Fruit fly (Drosophila melanogaster) whole organism, embryonic: ENCODE results near the gene CG17121.

ENCODE experiments used
- Awh ChIP-seq: fragments of 200-800 bp; sonication (Bioruptor generic); IDR thresholded peaks from 2 replicates; pipeline ENCODE4, ENCODE4 v1.3.6; 2022; ENCODE audit warnings: missing biosample characterization, missing genetic modification characterization
- CG10543 ChIP-seq: fragments of 200-800 bp; sonication (Bioruptor generic); optimal IDR thresholded peaks from 3 replicates; lab custom pipeline; 2017; ENCODE audit warnings: missing biosample characterization, mild to moderate bottlenecking, missing genetic modification characterization, moderate library complexity
- CG11456 ChIP-seq: fragments of 200-800 bp; sonication (Bioruptor generic); IDR thresholded peaks from 3 replicates; pipeline ENCODE4 v1.3.6; 2022; ENCODE audit warnings: missing biosample characterization, missing genetic modification characterization
- CG11695 ChIP-seq: fragments of 200-800 bp; sonication (Bioruptor generic); IDR thresholded peaks from 3 replicates; pipeline ENCODE4 v1.3.6; 2022; ENCODE audit warnings: missing biosample characterization, missing genetic modification characterization
- CG16779 ChIP-seq: fragments of 200-800 bp; sonication (Bioruptor generic); IDR thresholded peaks from 2 replicates; pipeline ENCODE4 v1.3.6; 2022; ENCODE audit warnings: missing biosample characterization, missing genetic modification characterization
- CG16863 ChIP-seq: fragments of 200-800 bp; sonication (Bioruptor generic); optimal IDR thresholded peaks from 3 replicates; lab custom pipeline; 2016; ENCODE audit warnings: missing biosample characterization, missing genetic modification characterization
- CG2678 ChIP-seq: fragments of 200-800 bp; sonication (Bioruptor generic); optimal IDR thresholded peaks from 3 replicates; lab custom pipeline; 2019; ENCODE audit warnings: missing biosample characterization, mild to moderate bottlenecking, missing genetic modification characterization, moderate library complexity
- CG32532 ChIP-seq: fragments of 200-800 bp; sonication (Bioruptor generic); IDR thresholded peaks from 2 replicates; pipeline ENCODE4 v1.3.6; 2022; ENCODE audit warnings: missing biosample characterization, missing genetic modification characterization
- CG34224 ChIP-seq: fragments of 200-800 bp; sonication (Bioruptor generic); IDR thresholded peaks from 3 replicates; pipeline ENCODE4 v1.3.6; 2022; ENCODE audit warnings: missing biosample characterization, missing genetic modification characterization; ENCODE audit not compliant: partially characterized antibody
- CG34422 ChIP-seq: fragments of 200-800 bp; sonication (Bioruptor generic); IDR thresholded peaks from 3 replicates; pipeline ENCODE4 v1.3.6; 2022; ENCODE audit warnings: missing biosample characterization, missing genetic modification characterization
- CG3847 ChIP-seq: fragments of 200-800 bp; sonication (Bioruptor generic); IDR thresholded peaks from 2 replicates; pipeline ENCODE4 v1.3.6; 2022; ENCODE audit warnings: missing biosample characterization, missing genetic modification characterization
- CG5953 ChIP-seq: fragments of 200-800 bp; sonication (Bioruptor generic); IDR thresholded peaks from 2 replicates; pipeline ENCODE4 v1.3.6; 2022; ENCODE audit warnings: missing biosample characterization, missing genetic modification characterization
- CG6765 ChIP-seq: fragments of 200-800 bp; sonication (Bioruptor generic); optimal IDR thresholded peaks from 3 replicates; lab custom pipeline; 2017; ENCODE audit warnings: missing biosample characterization, mild to moderate bottlenecking, missing genetic modification characterization
- CG7963 ChIP-seq: fragments of 200-800 bp; sonication (Bioruptor generic); IDR thresholded peaks from 3 replicates; pipeline ENCODE4 v1.3.6; 2022; ENCODE audit warnings: missing biosample characterization, missing genetic modification characterization; ENCODE audit not compliant: partially characterized antibody
- Chrac-16 ChIP-seq: fragments of 200-800 bp; sonication (Bioruptor generic); optimal IDR thresholded peaks from 3 replicates; lab custom pipeline; 2016; ENCODE audit warnings: missing biosample characterization, missing genetic modification characterization
- D ChIP-seq, 2 experiments: fragments of 200-800 bp in 1 of 2; fragments of >200 bp in 1 of 2; sonication (Bioruptor generic) in 1 of 2; optimal IDR thresholded peaks; 2 replicates in 1 of 2; 3 replicates in 1 of 2; lab custom pipeline; 2017; ENCODE audit warnings: mild to moderate bottlenecking in 1 of 2, missing biosample characterization in 1 of 2, missing genetic modification characterization in 1 of 2, missing genetic modification reagents in 1 of 2
- D19B ChIP-seq: fragments of 200-800 bp; sonication (Bioruptor generic); optimal IDR thresholded peaks from 2 replicates; lab custom pipeline; 2017; ENCODE audit warnings: missing biosample characterization, mild to moderate bottlenecking, missing genetic modification characterization
- Dad ChIP-seq: fragments of 200-800 bp; sonication (Bioruptor generic); optimal IDR thresholded peaks from 3 replicates; lab custom pipeline; 2016; ENCODE audit warnings: missing biosample characterization, missing genetic modification characterization
- Elba2 ChIP-seq: fragments of 200-800 bp; sonication (Bioruptor generic); optimal IDR thresholded peaks from 3 replicates; lab custom pipeline; 2016; ENCODE audit warnings: missing biosample characterization, missing genetic modification characterization
- HLH54F ChIP-seq: fragments of 200-800 bp; sonication (Bioruptor generic); optimal IDR thresholded peaks from 3 replicates; lab custom pipeline; 2016; ENCODE audit warnings: missing biosample characterization, missing genetic modification characterization
- Hand ChIP-seq: fragments of 200-800 bp; sonication (Bioruptor generic); optimal IDR thresholded peaks from 2 replicates; lab custom pipeline; 2017; ENCODE audit warnings: mild to moderate bottlenecking, missing biosample characterization, missing genetic modification reagents, missing genetic modification characterization
- Hey ChIP-seq: fragments of 200-800 bp; sonication (Bioruptor generic); optimal IDR thresholded peaks from 3 replicates; lab custom pipeline; 2018; ENCODE audit warnings: missing biosample characterization, mild to moderate bottlenecking, missing genetic modification characterization
- Lhr ChIP-seq: fragments of 200-800 bp; sonication (Bioruptor generic); optimal IDR thresholded peaks from 3 replicates; lab custom pipeline; 2017; ENCODE audit warnings: mild to moderate bottlenecking, missing biosample characterization, missing genetic modification reagents, missing genetic modification characterization
- NC2β ChIP-seq: fragments of 200-800 bp; sonication (Bioruptor generic); optimal IDR thresholded peaks from 2 replicates; lab custom pipeline; 2016; ENCODE audit warnings: missing biosample characterization, missing genetic modification characterization
- NFAT ChIP-seq: fragments of 200-800 bp; sonication (Bioruptor generic); IDR thresholded peaks from 2 replicates; pipeline ENCODE4 v1.3.6; 2022; ENCODE audit warnings: missing biosample characterization, missing genetic modification characterization
- Pdp1 ChIP-seq, 2 experiments: fragments of 200-800 bp; sonication (Bioruptor generic); optimal IDR thresholded peaks; 3 replicates each; lab custom pipeline; 2016; ENCODE audit warnings: missing biosample characterization in 2 of 2, missing genetic modification characterization in 2 of 2, mild to moderate bottlenecking in 1 of 2, moderate library complexity in 1 of 2
- Side ChIP-seq: fragments of 200-800 bp; sonication (Bioruptor generic); optimal IDR thresholded peaks from 2 replicates; lab custom pipeline; 2016; ENCODE audit warnings: missing biosample characterization, missing genetic modification characterization
- Ssrp ChIP-seq: fragments of 200-800 bp; sonication (Bioruptor generic); optimal IDR thresholded peaks from 2 replicates; lab custom pipeline; 2018; ENCODE audit warnings: missing biosample characterization, mild to moderate bottlenecking, missing genetic modification characterization, moderate library complexity
- YL-1 ChIP-seq: fragments of 200-800 bp; sonication (Bioruptor generic); optimal IDR thresholded peaks from 3 replicates; lab custom pipeline; 2017; ENCODE audit warnings: missing biosample characterization, mild to moderate bottlenecking, missing genetic modification characterization
- al ChIP-seq: fragments of 200-800 bp; sonication (Bioruptor generic); IDR thresholded peaks from 2 replicates; pipeline ENCODE4 v1.3.6; 2022; ENCODE audit warnings: missing biosample characterization, missing genetic modification characterization
- ase ChIP-seq: fragments of 200-800 bp; sonication (Bioruptor generic); IDR thresholded peaks from 3 replicates; pipeline ENCODE4 v1.3.6; 2022; ENCODE audit warnings: missing biosample characterization, missing genetic modification characterization
- bab2 ChIP-seq: fragments of 200-800 bp; sonication (Bioruptor generic); optimal IDR thresholded peaks from 2 replicates; lab custom pipeline; 2016; ENCODE audit warnings: missing biosample characterization, missing genetic modification characterization
- br ChIP-seq: fragments of >200 bp; optimal IDR thresholded peaks from 2 replicates; lab custom pipeline; 2017
- chif ChIP-seq, 2 experiments: fragments of 200-800 bp; sonication (Bioruptor generic); optimal IDR thresholded peaks; 3 replicates each; lab custom pipeline; 2016; ENCODE audit warnings: missing biosample characterization in 2 of 2, missing genetic modification characterization in 2 of 2
- corto ChIP-seq: fragments of 200-800 bp; sonication (Bioruptor generic); optimal IDR thresholded peaks from 2 replicates; lab custom pipeline; 2016; ENCODE audit warnings: missing biosample characterization, mild to moderate bottlenecking, missing genetic modification characterization, moderate library complexity
- dmrt99B ChIP-seq: fragments of 200-800 bp; sonication (Bioruptor generic); optimal IDR thresholded peaks from 2 replicates; lab custom pipeline; 2018; ENCODE audit warnings: missing biosample characterization, mild to moderate bottlenecking, missing genetic modification characterization, moderate library complexity
- gsb-n ChIP-seq: fragments of 200-800 bp; sonication (Bioruptor generic); optimal IDR thresholded peaks from 3 replicates; lab custom pipeline; 2018; ENCODE audit warnings: missing biosample characterization, mild to moderate bottlenecking, missing genetic modification characterization
- her ChIP-seq: fragments of 200-800 bp; sonication (Bioruptor generic); optimal IDR thresholded peaks from 2 replicates; lab custom pipeline; 2016; ENCODE audit warnings: missing biosample characterization, missing genetic modification characterization
- lola ChIP-seq, 3 experiments: fragments of >200 bp in 2 of 3; fragments of 200-800 bp in 1 of 3; sonication (Bioruptor generic) in 1 of 3; optimal IDR thresholded peaks; 2 replicates each; lab custom pipeline; 2017 to 2019; ENCODE audit warnings: missing biosample characterization in 3 of 3, missing genetic modification characterization in 3 of 3, mild to moderate bottlenecking in 1 of 3, moderate library complexity in 1 of 3
- nom ChIP-seq: fragments of 200-800 bp; sonication (Bioruptor generic); optimal IDR thresholded peaks from 2 replicates; lab custom pipeline; 2017; ENCODE audit warnings: missing biosample characterization, missing genetic modification characterization, mild to moderate bottlenecking, moderate library complexity, missing genetic modification reagents
- sens ChIP-seq: fragments of 200-800 bp; sonication (Bioruptor generic); peaks from one replicate; lab custom pipeline; 2016; ENCODE audit warnings: missing biosample characterization, missing genetic modification characterization
- slp2 ChIP-seq: fragments of 200-800 bp; sonication (Bioruptor generic); optimal IDR thresholded peaks from 2 replicates; lab custom pipeline; 2016; ENCODE audit warnings: missing biosample characterization, missing genetic modification characterization
- so ChIP-seq: fragments of 200-800 bp; sonication (Bioruptor generic); IDR thresholded peaks from 3 replicates; pipeline ENCODE4 v1.3.6; 2022; ENCODE audit warnings: missing biosample characterization, missing genetic modification characterization
- ssp ChIP-seq: fragments of 200-800 bp; sonication (Bioruptor generic); IDR thresholded peaks from 2 replicates; pipeline ENCODE4 v1.3.6; 2022; ENCODE audit warnings: missing biosample characterization, missing genetic modification characterization
- tgo ChIP-seq: fragments of 200-800 bp; sonication (Bioruptor generic); IDR thresholded peaks from 3 replicates; pipeline ENCODE4 v1.3.6; 2022; ENCODE audit warnings: missing biosample characterization, missing genetic modification characterization
- ttk ChIP-seq: fragments of 200-800 bp; sonication (Bioruptor generic); IDR thresholded peaks from 2 replicates; pipeline ENCODE4 v2.1.2; 2022; ENCODE audit warnings: missing biosample characterization, missing genetic modification characterization
- tx ChIP-seq: fragments of 200-800 bp; sonication (Bioruptor generic); optimal IDR thresholded peaks from 2 replicates; lab custom pipeline; 2016; ENCODE audit warnings: missing biosample characterization, missing genetic modification characterization
- wdn ChIP-seq: fragments of 200-800 bp; sonication (Bioruptor generic); IDR thresholded peaks from 2 replicates; pipeline ENCODE4 v1.3.6; 2022; ENCODE audit warnings: missing biosample characterization, missing genetic modification characterization
- wek ChIP-seq: fragments of 200-800 bp; sonication (Bioruptor generic); optimal IDR thresholded peaks from 3 replicates; lab custom pipeline; 2018; ENCODE audit warnings: missing biosample characterization, mild to moderate bottlenecking, missing genetic modification characterization, moderate library complexity
- zfh1 ChIP-seq: fragments of 200-800 bp; sonication (Bioruptor generic); IDR thresholded peaks from 3 replicates; pipeline ENCODE4 v1.3.6; 2022; ENCODE audit warnings: missing biosample characterization, missing genetic modification characterization

The CG17121 gene

dm6 chr3R:23046529-23046943 is 1.5 kb downstream of the CG17121 start (continued):
- no peak for TF ChIP-seq lola (GFP tag; optimal IDR thresholded peaks at IDR 0.05; lab: Kevin White, UChicago)
- TF ChIP-seq Lhr: no peak
- TF ChIP-seq D (optimal IDR thresholded peaks at IDR 0.05; lab: Kevin White, UChicago): no peak
- no peak for TF ChIP-seq D (GFP tag; optimal IDR thresholded peaks at IDR 0.05; lab: Kevin White, UChicago)
- TF ChIP-seq CG16779 (GFP tag; lab: Robert Waterston, UW): 0 out of 2 replicates have a peak, but pooled peaks have one; percentile 20
- TF ChIP-seq Ssrp (tag; lab: Kevin White, UChicago): peak; percentile 5
- 0 out of 2 replicates have a peak, but pooled peaks have one; percentile 29 for TF ChIP-seq ttk
- no peak for TF ChIP-seq Dad (GFP tag; lab: Kevin White, UChicago)
- TF ChIP-seq CG3847 (GFP tag; lab: Robert Waterston, UW): peak; percentile 48
- TF ChIP-seq Pdp1 (GFP tag; optimal IDR thresholded peaks at IDR 0.05; lab: Kevin White, UChicago): peak in 1 of 2 experiments; percentile 43
- TF ChIP-seq Hey (tag; lab: Kevin White, UChicago): no peak
- TF ChIP-seq CG5953 (GFP tag; lab: Robert Waterston, UW): 0 out of 2 replicates have a peak, but pooled peaks have one; percentile 24
- TF ChIP-seq ssp (GFP tag; lab: Robert Waterston, UW): 0 out of 2 replicates have a peak, but pooled peaks have one; percentile 12
- no peak for TF ChIP-seq CG16863
- TF ChIP-seq ase (GFP tag; lab: Robert Waterston, UW): peak; percentile 45; the same call in 1 of the 3 replicates
- no peak for TF ChIP-seq Elba2 (GFP tag; lab: Kevin White, UChicago)
- TF ChIP-seq al (GFP tag; lab: Robert Waterston, UW): peak; percentile 74
- TF ChIP-seq YL-1 (GFP tag; lab: Kevin White, UChicago): no peak
- peak; percentile 23 for TF ChIP-seq bab2 (GFP tag; lab: Kevin White, UChicago)
- peak; percentile 4 for TF ChIP-seq D19B
- TF ChIP-seq slp2: peak; percentile 0
- peak; percentile 32 for TF ChIP-seq dmrt99B
- TF ChIP-seq tgo (GFP tag; lab: Robert Waterston, UW): peak; percentile 57; the same call in 2 of the 3 replicates
- peak; percentile 81 for TF ChIP-seq nom (GFP tag; lab: Kevin White, UChicago)
- TF ChIP-seq gsb-n (tag; lab: Kevin White, UChicago): no peak
- TF ChIP-seq zfh1: peak; percentile 48; the same call in 1 of the 3 replicates
- TF ChIP-seq HLH54F (GFP tag; lab: Kevin White, UChicago): peak; percentile 67
- TF ChIP-seq wdn (GFP tag; lab: Robert Waterston, UW): peak; percentile 44; the same call in 1 of the 2 replicates
- TF ChIP-seq CG2678 (tag; lab: Kevin White, UChicago): peak; percentile 50
- no peak for TF ChIP-seq wek (GFP tag; lab: Kevin White, UChicago)
- peak; percentile 57; the same call in 1 of the 3 replicates for TF ChIP-seq CG34422
- peak; percentile 18 for TF ChIP-seq NC2β (GFP tag; lab: Kevin White, UChicago)
- TF ChIP-seq sens: peak; percentile 57
- peak; percentile 71; the same call in 2 of the 3 replicates for TF ChIP-seq CG11456 (GFP tag; lab: Robert Waterston, UW)
- no peak for TF ChIP-seq CG6765 (GFP tag; lab: Kevin White, UChicago)
- TF ChIP-seq so (GFP tag; lab: Robert Waterston, UW): 0 out of 3 replicates have a peak, but pooled peaks have one; percentile 50
- TF ChIP-seq her (GFP tag; lab: Kevin White, UChicago): peak; percentile 22
- TF ChIP-seq Side (GFP tag; lab: Kevin White, UChicago): peak; percentile 47
- no peak for TF ChIP-seq CG7963 (GFP tag; lab: Robert Waterston, UW)
- TF ChIP-seq Hand (GFP tag; lab: Kevin White, UChicago): no peak
- TF ChIP-seq CG11695: peak; percentile 61; the same call in 1 of the 3 replicates
- peak; percentile 4 for TF ChIP-seq CG10543
- TF ChIP-seq Awh (GFP tag; lab: Robert Waterston, UW): peak; percentile 56; the same call in 1 of the 2 replicates
- TF ChIP-seq CG34224 (GFP tag; lab: Robert Waterston, UW): no peak
- TF ChIP-seq CG32532 (GFP tag; lab: Robert Waterston, UW): peak; percentile 84
- no peak for TF ChIP-seq br (lab: Kevin White, UChicago)
- TF ChIP-seq NFAT (GFP tag; lab: Robert Waterston, UW): 0 out of 2 replicates have a peak, but pooled peaks have one; percentile 32
- no peak for TF ChIP-seq Chrac-16 (GFP tag; lab: Kevin White, UChicago)
- TF ChIP-seq chif (GFP tag; optimal IDR thresholded peaks at IDR 0.05; lab: Kevin White, UChicago): peak in 1 of 2 experiments; percentile 5
- TF ChIP-seq corto (GFP tag; lab: Kevin White, UChicago): peak; percentile 74
- TF ChIP-seq tx (GFP tag; lab: Kevin White, UChicago): peak; percentile 10
